Fruit fly (Drosophila melanogaster): ENCODE results near the gene CG33340.

DNA sequence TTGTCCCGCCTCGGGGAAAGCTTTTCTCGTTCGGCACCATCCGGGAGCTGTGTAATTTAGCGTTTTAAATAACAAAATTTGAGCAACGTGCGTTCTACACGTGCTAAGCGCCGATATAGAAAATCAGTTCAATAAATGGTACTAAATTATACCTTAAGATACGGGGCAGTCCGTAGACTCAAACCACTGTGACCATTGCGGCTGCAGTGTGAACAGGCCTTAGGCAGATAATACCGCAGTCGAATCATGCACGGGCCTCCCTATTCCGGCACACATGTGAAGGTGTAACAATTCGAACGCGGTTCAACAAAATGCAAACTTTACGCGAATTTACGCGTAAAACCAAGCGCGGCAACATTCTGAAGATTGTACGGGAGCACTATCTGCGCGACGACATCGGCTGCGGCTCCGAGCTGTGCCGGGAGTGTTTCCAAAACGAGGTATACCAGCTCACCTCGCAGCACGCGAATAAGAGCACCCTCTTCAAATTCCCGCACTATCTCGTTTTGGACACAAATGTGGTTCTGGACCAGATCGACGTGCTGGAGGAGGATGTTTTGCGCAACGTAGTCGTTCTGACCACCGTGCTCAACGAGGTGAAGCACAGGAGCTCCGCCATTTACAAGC lies 29.6 kb upstream of the CG33340 start, which contains the start of the genes Rrp5 and Dis3:
- peak; percentile 30 for TF ChIP-seq cic (GFP tag; optimal IDR thresholded peaks at IDR 0.05)
- TF ChIP-seq ovo (GFP tag; optimal IDR thresholded peaks at IDR 0.05): peak; percentile 16
- TF ChIP-seq cnc (optimal IDR thresholded peaks at IDR 0.05): no peak
- TF ChIP-seq CG11617 (GFP tag; optimal IDR thresholded peaks at IDR 0.05): peak; percentile 15
- TF ChIP-seq kay (GFP tag; ENCODE audit: borderline replicate concordance): no peak
- TF ChIP-seq CG12768 (GFP tag; optimal IDR thresholded peaks at IDR 0.05): no peak
- TF ChIP-seq CG7045 (GFP tag; optimal IDR thresholded peaks at IDR 0.05): no peak

All from whole organism, adult.